Fruit fly (Drosophila melanogaster): Measurements from ENCODE around the gene sip2.

sip2 gene

DNA sequence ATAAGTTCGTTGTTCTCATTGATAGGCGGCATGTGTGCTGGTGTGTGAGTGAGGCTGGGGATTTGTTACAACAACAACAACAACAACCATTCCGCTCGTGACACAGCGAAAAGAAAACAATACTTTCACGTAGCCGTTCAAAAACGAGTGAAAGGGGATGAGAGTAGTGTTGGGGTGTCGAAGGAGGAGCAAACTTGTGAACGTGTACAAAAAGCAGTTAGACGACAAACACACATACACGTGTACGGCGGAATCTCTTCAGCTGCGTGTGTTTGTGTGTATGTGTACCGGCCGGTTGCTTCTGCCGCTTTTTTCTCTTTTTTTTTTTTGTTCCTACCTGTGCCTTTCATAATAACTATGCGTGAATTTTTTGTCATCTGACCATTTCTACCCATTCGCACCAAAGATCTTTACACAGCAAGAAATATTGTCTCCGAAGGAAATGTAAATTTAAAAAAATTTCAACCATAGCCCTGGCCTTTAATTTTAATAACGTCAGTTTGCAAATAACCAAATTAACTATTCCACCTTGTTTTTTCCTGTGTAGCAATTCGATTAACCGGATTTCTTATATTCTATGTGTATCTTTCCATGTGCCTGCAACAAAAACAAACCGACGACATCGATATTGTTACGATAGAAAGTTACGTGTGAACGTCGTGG lies 41.7 kb downstream of the sip2 start (continued):
- TF ChIP-seq crol (GFP tag; IDR thresholded peaks at IDR 0.05) (no peak), CG10209 (GFP tag; optimal IDR thresholded peaks at IDR 0.05) (no peak), luna (GFP tag; optimal IDR thresholded peaks at IDR 0.05) (peak; percentile 33), cwo (GFP tag; optimal IDR thresholded peaks at IDR 0.05) (peak; percentile 35), lbe (GFP tag; optimal IDR thresholded peaks at IDR 0.05) (peak; percentile 26), knrl (GFP tag; IDR thresholded peaks at IDR 0.05; ENCODE audit: partially characterized antibody) (no peak), dmrt11E (tag; optimal IDR thresholded peaks at IDR 0.05) (peak; percentile 66), sens-2 (GFP tag; IDR thresholded peaks at IDR 0.05) (no peak), Lim3 (GFP tag; IDR thresholded peaks at IDR 0.05) (no peak), Sry-δ (GFP tag; optimal IDR thresholded peaks at IDR 0.05) (peak; percentile 9), CG32767 (GFP tag; IDR thresholded peaks at IDR 0.05) (no peak), gro (GFP tag; optimal IDR thresholded peaks at IDR 0.05) (no peak), CG14965 (GFP tag; optimal IDR thresholded peaks at IDR 0.05; ENCODE audit: borderline replicate concordance) (no peak), CG11456 (GFP tag; IDR thresholded peaks at IDR 0.05) (no peak), pzg (GFP tag; optimal IDR thresholded peaks at IDR 0.05) (no peak), Fer3 (tag; optimal IDR thresholded peaks at IDR 0.05) (no peak), CG18262 (tag; optimal IDR thresholded peaks at IDR 0.05) (peak; percentile 74), Drgx (GFP tag; IDR thresholded peaks at IDR 0.05) (no peak; the same call in 1 of the 2 replicates), chinmo (GFP tag; IDR thresholded peaks at IDR 0.05; ENCODE audit: partially characterized antibody) (0 out of 4 replicates have a peak, but pooled peaks have one; percentile 18), CG11504 (tag; optimal IDR thresholded peaks at IDR 0.05) (no peak), CrebB (tag; optimal IDR thresholded peaks at IDR 0.05) (no peak), D19A (tag; optimal IDR thresholded peaks at IDR 0.05) (peak; percentile 66), zf30C (GFP tag; optimal IDR thresholded peaks at IDR 0.05) (peak; percentile 89), CG8290 (GFP tag; optimal IDR thresholded peaks at IDR 0.05) (peak; percentile 58), CG8290 (tag; optimal IDR thresholded peaks at IDR 0.05) (no peak), dan (GFP tag; IDR thresholded peaks at IDR 0.05) (no peak), Ravus (GFP tag; IDR thresholded peaks at IDR 0.05) (peak; percentile 5), hb (GFP tag; IDR thresholded peaks at IDR 0.05; ENCODE audit: partially characterized antibody) (no peak), nau (GFP tag; optimal IDR thresholded peaks at IDR 0.05) (peak; percentile 20), bsh (GFP tag; optimal IDR thresholded peaks at IDR 0.05) (peak; percentile 65 to 85), CG16863 (GFP tag; optimal IDR thresholded peaks at IDR 0.05) (peak; percentile 46), CG30431 (GFP tag; optimal IDR thresholded peaks at IDR 0.05) (no peak), HLH54F (GFP tag; optimal IDR thresholded peaks at IDR 0.05) (peak; percentile 41), NC2α (GFP tag; optimal IDR thresholded peaks at IDR 0.05) (peak; percentile 7), CG5953 (GFP tag; IDR thresholded peaks at IDR 0.05) (peak; percentile 76), Mad (GFP tag; optimal IDR thresholded peaks at IDR 0.05) (peak; percentile 63), CG13624 (GFP tag; optimal IDR thresholded peaks at IDR 0.05) (peak; percentile 62), croc (GFP tag; conservative IDR thresholded peaks at IDR 0.05) (no peak), CG4404 (GFP tag; IDR thresholded peaks at IDR 0.05) (no peak), gce (GFP tag; IDR thresholded peaks at IDR 0.05) (no peak), br (optimal IDR thresholded peaks at IDR 0.05) (no peak), Lhr (GFP tag; optimal IDR thresholded peaks at IDR 0.05) (no peak), pum (GFP tag; optimal IDR thresholded peaks at IDR 0.05) (peak; percentile 57), CG8924 (tag; optimal IDR thresholded peaks at IDR 0.05) (peak; percentile 70), CG32532 (GFP tag; IDR thresholded peaks at IDR 0.05) (no peak; the same call in 1 of the 2 replicates), NfI (GFP tag; optimal IDR thresholded peaks at IDR 0.05) (no peak), Meics (GFP tag; optimal IDR thresholded peaks at IDR 0.05) (no peak), ro (GFP tag; IDR thresholded peaks at IDR 0.05) (no peak), CG10366 (GFP tag; IDR thresholded peaks at IDR 0.05) (peak; percentile 80; the same call in 1 of the 2 replicates), Dip2 (GFP tag; IDR thresholded peaks at IDR 0.05) (no peak), stwl (tag; optimal IDR thresholded peaks at IDR 0.05) (no peak)

Data from whole organism, embryonic.